Worm (Caenorhabditis elegans): ENCODE data around the gene dod-3.

DNA sequence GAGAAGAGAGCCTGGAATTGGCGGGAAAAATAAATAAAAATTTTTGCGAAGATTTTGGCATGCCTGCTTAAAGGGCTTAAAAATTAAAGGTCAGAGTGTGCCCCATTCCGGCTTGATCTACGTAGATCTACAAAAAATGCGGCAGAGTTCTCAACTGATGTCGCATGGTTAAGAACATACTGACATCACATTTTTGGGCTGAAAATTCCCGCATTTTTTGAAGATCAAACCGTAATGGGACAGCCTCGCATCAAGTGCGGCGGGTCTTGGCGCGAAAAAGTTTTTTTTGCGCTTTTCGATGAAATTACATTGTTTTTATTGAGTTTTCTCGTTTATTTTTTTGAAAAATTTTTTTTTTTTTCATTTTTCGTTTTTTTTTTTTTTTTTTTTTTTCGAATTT is 40.0 kb downstream of the dod-3 start:
- no peak for TF ChIP-seq ceh-19 (GFP tag; optimal IDR thresholded peaks at IDR 0.05)
- no peak for TF ChIP-seq nhr-11 (tag; optimal IDR thresholded peaks at IDR 0.05)
- TF ChIP-seq pag-3 (tag; optimal IDR thresholded peaks at IDR 0.05; ENCODE audit: borderline replicate concordance): no peak
- TF ChIP-seq dve-1 (tag; optimal IDR thresholded peaks at IDR 0.05): no peak
- TF ChIP-seq sox-4 (tag; optimal IDR thresholded peaks at IDR 0.05): no peak
- TF ChIP-seq elt-2 (tag; optimal IDR thresholded peaks at IDR 0.05): no peak
- TF ChIP-seq pat-9 (tag; optimal IDR thresholded peaks at IDR 0.05): no peak
- no peak for TF ChIP-seq hlh-13 (GFP tag; optimal IDR thresholded peaks at IDR 0.05)
- TF ChIP-seq pha-4 (tag; optimal IDR thresholded peaks at IDR 0.05): no peak
- no peak for TF ChIP-seq sox-2 (GFP tag; IDR thresholded peaks at IDR 0.05)
- TF ChIP-seq C38D4.7 (GFP tag; optimal IDR thresholded peaks at IDR 0.05): no peak
- no peak for TF ChIP-seq nhr-232 (tag; optimal IDR thresholded peaks at IDR 0.05)
- no peak for TF ChIP-seq rnt-1 (tag; optimal IDR thresholded peaks at IDR 0.05)
- no peak for TF ChIP-seq ceh-2 (tag; optimal IDR thresholded peaks at IDR 0.05)
